Worm (Caenorhabditis elegans): ENCODE measurements around the gene Y75B8A.23.

DNA sequence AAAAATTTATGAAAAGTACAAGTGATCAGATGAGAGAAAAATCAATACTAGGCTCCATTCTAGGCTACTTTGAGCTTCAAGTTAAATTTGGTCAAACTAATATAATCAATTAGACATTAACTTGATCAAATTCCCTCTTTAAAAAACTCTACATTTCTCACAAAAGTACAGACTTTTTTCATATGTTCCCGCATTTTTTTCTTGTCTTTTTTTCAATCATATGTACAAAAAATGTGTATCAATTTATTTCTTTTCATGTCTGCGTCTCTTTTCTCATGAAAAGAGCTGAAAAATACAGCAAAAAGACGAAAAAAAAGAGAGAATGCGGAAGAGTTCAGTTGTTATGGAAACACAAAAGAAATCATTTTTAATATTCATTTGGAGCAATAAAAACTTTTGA, 48.8 kb downstream of the Y75B8A.23 start:
- TF ChIP-seq nhr-28 (tag; optimal IDR thresholded peaks at IDR 0.05) (no peak), ceh-20 (GFP tag; IDR thresholded peaks at IDR 0.05) (no peak), nhr-76 (tag; optimal IDR thresholded peaks at IDR 0.05) (no peak), spr-1 (tag; optimal IDR thresholded peaks at IDR 0.05) (no peak), T20F7.1 (GFP tag; optimal IDR thresholded peaks at IDR 0.05) (no peak), daf-16 (GFP tag; optimal IDR thresholded peaks at IDR 0.05) (no peak), daf-16 (tag; optimal IDR thresholded peaks at IDR 0.05) (peak; percentile 1), attf-4 (tag; optimal IDR thresholded peaks at IDR 0.05) (no peak), unc-62 (GFP tag; optimal IDR thresholded peaks at IDR 0.05 in 1 of 2) (no peak), unc-62 (tag; optimal IDR thresholded peaks at IDR 0.05) (no peak), nhr-237 (tag; optimal IDR thresholded peaks at IDR 0.05) (no peak), vab-7 (GFP tag; IDR thresholded peaks at IDR 0.05) (no peak), lsy-2 (tag; optimal IDR thresholded peaks at IDR 0.05) (no peak), nhr-102 (tag; optimal IDR thresholded peaks at IDR 0.05) (no peak), R02D3.7 (tag; optimal IDR thresholded peaks at IDR 0.05) (no peak), lir-3 (tag; optimal IDR thresholded peaks at IDR 0.05) (no peak)

All from whole organism, L4 larva.